Worm (Caenorhabditis elegans) whole organism, L4 larva: Measurements from ENCODE around the gene npl-4.2.

Experiments
- F44E2.7 ChIP-seq: fragments of 200-800 bp; sonication (Bioruptor generic); IDR thresholded peaks from 2 replicates; pipeline ENCODE4 v2.1.2; 2022; ENCODE audit warnings: missing genetic modification characterization, missing compliant biosample characterization
- lir-3 ChIP-seq: sonication (generic microtip); optimal IDR thresholded peaks from 2 replicates; lab custom pipeline; 2016; ENCODE audit warnings: mild to moderate bottlenecking, missing genetic modification characterization, missing compliant biosample characterization

DNA sequence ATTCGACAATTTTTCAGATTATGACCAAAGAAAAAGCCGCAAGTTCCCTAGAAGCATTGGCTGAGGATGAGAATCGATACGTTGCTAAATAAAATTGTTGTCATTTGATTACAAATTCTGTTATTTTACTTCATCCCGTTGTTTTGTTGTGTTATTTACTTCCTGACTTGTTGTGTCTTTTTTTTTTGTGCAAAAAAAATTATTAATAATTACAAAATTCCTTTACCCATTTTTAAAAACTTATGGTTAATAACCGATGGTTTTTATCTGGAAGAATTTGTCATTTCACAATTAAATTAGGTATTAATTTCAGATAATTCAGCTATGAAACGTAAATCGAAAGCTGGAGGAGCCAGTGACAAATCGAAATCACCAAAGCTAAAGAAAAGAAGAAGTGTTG, 26.4 kb upstream of the npl-4.2 start, which contains the start of gene C17G10.1:
- TF ChIP-seq lir-3 (tag; lab: Kevin White, UChicago) = no peak
- TF ChIP-seq F44E2.7 (GFP tag; lab: Robert Waterston, UW) = no peak
